Worm (Caenorhabditis elegans) whole organism, late embryonic: ENCODE data around the gene lipl-8.
A peak's percentile ranks its signal among the peaks of the same experiment; 100 is the strongest.

ENCODE experiments used
- C38D4.7 ChIP-seq: fragments of 200-800 bp; sonication (Bioruptor generic); optimal IDR thresholded peaks from 2 replicates; lab custom pipeline; 2018; ENCODE audit warnings: mild to moderate bottlenecking, missing genetic modification characterization, moderate library complexity, missing compliant biosample characterization
- F13H6.1 ChIP-seq: sonication (generic microtip); optimal IDR thresholded peaks from 2 replicates; lab custom pipeline; 2016; ENCODE audit warnings: missing genetic modification characterization, missing compliant biosample characterization
- K09A11.1 ChIP-seq: sonication (generic microtip); optimal IDR thresholded peaks from 2 replicates; lab custom pipeline; 2017; ENCODE audit warnings: antibody characterized with exemption, mild to moderate bottlenecking, missing genetic modification characterization, missing compliant biosample characterization; ENCODE audit not compliant: insufficient read depth
- T23F11.4 ChIP-seq: fragments of 200-800 bp; sonication (Bioruptor generic); optimal IDR thresholded peaks from 2 replicates; lab custom pipeline; 2018; ENCODE audit warnings: mild to moderate bottlenecking, missing genetic modification characterization, missing compliant biosample characterization
- ahr-1 ChIP-seq: sonication (generic microtip); optimal IDR thresholded peaks from 2 replicates; lab custom pipeline; 2016; ENCODE audit warnings: missing genetic modification characterization, missing compliant biosample characterization
- ama-1 ChIP-seq: fragments of 150-350 bp; optimal IDR thresholded peaks from 2 replicates; lab custom pipeline; 2014
- ceh-22 ChIP-seq: sonication (generic microtip); optimal IDR thresholded peaks from 2 replicates; lab custom pipeline; 2017; ENCODE audit warnings: missing biosample characterization, missing genetic modification characterization
- ceh-24 ChIP-seq: sonication (generic microtip); optimal IDR thresholded peaks from 2 replicates; lab custom pipeline; 2016; ENCODE audit warnings: mild to moderate bottlenecking, missing genetic modification characterization, missing compliant biosample characterization
- ceh-30 ChIP-seq: fragments of 150-350 bp; optimal IDR thresholded peaks from 2 replicates; lab custom pipeline; 2014; ENCODE audit warnings: missing biosample characterization, missing genetic modification characterization
- ceh-31 ChIP-seq: sonication (generic microtip); optimal IDR thresholded peaks from 2 replicates; lab custom pipeline; 2016; ENCODE audit warnings: missing genetic modification characterization, missing compliant biosample characterization
- ceh-34 ChIP-seq: sonication (generic microtip); optimal IDR thresholded peaks from 2 replicates; lab custom pipeline; 2016; ENCODE audit warnings: mild to moderate bottlenecking, missing genetic modification characterization, missing compliant biosample characterization
- ceh-48 ChIP-seq: sonication (generic microtip); optimal IDR thresholded peaks from 2 replicates; lab custom pipeline; 2016; ENCODE audit warnings: missing genetic modification characterization, inconsistent platforms, missing compliant biosample characterization
- ceh-6 ChIP-seq: fragments of 200-800 bp; sonication (Bioruptor generic); optimal IDR thresholded peaks from 2 replicates; lab custom pipeline; 2018; ENCODE audit warnings: mild to moderate bottlenecking, missing genetic modification characterization, missing compliant biosample characterization
- ceh-9 ChIP-seq: sonication (generic microtip); optimal IDR thresholded peaks from 2 replicates; lab custom pipeline; 2016; ENCODE audit warnings: mild to moderate bottlenecking, missing genetic modification characterization, inconsistent platforms, missing compliant biosample characterization
- che-1 ChIP-seq: sonication (generic microtip); optimal IDR thresholded peaks from 2 replicates; lab custom pipeline; 2016; ENCODE audit warnings: mild to moderate bottlenecking, missing genetic modification characterization, missing compliant biosample characterization
- dmd-4 ChIP-seq: sonication (generic microtip); optimal IDR thresholded peaks from 2 replicates; lab custom pipeline; 2016; ENCODE audit warnings: borderline replicate concordance, missing genetic modification characterization, missing compliant biosample characterization
- elt-4 ChIP-seq: sonication (generic microtip); optimal IDR thresholded peaks from 2 replicates; lab custom pipeline; 2016; ENCODE audit warnings: missing genetic modification characterization, missing compliant biosample characterization
- eyg-1 ChIP-seq: sonication (generic microtip); optimal IDR thresholded peaks from 2 replicates; lab custom pipeline; 2016; ENCODE audit warnings: missing genotype, missing genetic modification characterization, missing compliant biosample characterization
- fkh-10 ChIP-seq: fragments of 150-350 bp; optimal IDR thresholded peaks from 2 replicates; lab custom pipeline; 2014; ENCODE audit warnings: missing biosample characterization, missing genetic modification reagents, missing genetic modification characterization
- hlh-13 ChIP-seq: fragments of 200-800 bp; sonication (Bioruptor generic); optimal IDR thresholded peaks from 2 replicates; lab custom pipeline; 2018; ENCODE audit warnings: mild to moderate bottlenecking, missing genetic modification characterization, missing compliant biosample characterization
- hlh-15 ChIP-seq: sonication (generic microtip); optimal IDR thresholded peaks from 2 replicates; lab custom pipeline; 2016; ENCODE audit warnings: missing genetic modification characterization, missing compliant biosample characterization
- hlh-30 ChIP-seq: sonication (generic microtip); optimal IDR thresholded peaks from 2 replicates; lab custom pipeline; 2017; ENCODE audit warnings: antibody characterized with exemption, missing genetic modification characterization, missing compliant biosample characterization; ENCODE audit not compliant: insufficient read depth
- hlh-8 ChIP-seq: sonication (generic microtip); optimal IDR thresholded peaks from 2 replicates; lab custom pipeline; 2016; ENCODE audit warnings: missing genotype, missing genetic modification characterization, missing compliant biosample characterization
- lim-6 ChIP-seq: sonication (generic microtip); optimal IDR thresholded peaks from 2 replicates; lab custom pipeline; 2016; ENCODE audit warnings: missing genetic modification characterization, missing compliant biosample characterization
- madf-2 ChIP-seq: sonication (generic microtip); optimal IDR thresholded peaks from 2 replicates; lab custom pipeline; 2017; ENCODE audit warnings: missing genetic modification characterization, missing compliant biosample characterization
- mec-3 ChIP-seq: sonication (generic microtip); optimal IDR thresholded peaks from 2 replicates; lab custom pipeline; 2016; ENCODE audit warnings: borderline replicate concordance, missing genetic modification characterization, missing compliant biosample characterization
- nhr-11 ChIP-seq: fragments of 150-350 bp; optimal IDR thresholded peaks from 2 replicates; lab custom pipeline; 2014; ENCODE audit warnings: missing biosample characterization, missing genetic modification characterization
- nhr-232 ChIP-seq: sonication (generic microtip); optimal IDR thresholded peaks from 2 replicates; lab custom pipeline; 2016; ENCODE audit warnings: missing genetic modification characterization, missing compliant biosample characterization
- npax-4 ChIP-seq: sonication (generic microtip); optimal IDR thresholded peaks from 2 replicates; lab custom pipeline; 2016; ENCODE audit warnings: missing genetic modification characterization, missing compliant biosample characterization
- odd-2 ChIP-seq: sonication (generic microtip); optimal IDR thresholded peaks from 2 replicates; lab custom pipeline; 2017; ENCODE audit warnings: antibody characterized with exemption, mild to moderate bottlenecking, missing genetic modification characterization, missing compliant biosample characterization
- pag-3 ChIP-seq: sonication (generic microtip); optimal IDR thresholded peaks from 2 replicates; lab custom pipeline; 2016; ENCODE audit warnings: missing compliant biosample characterization, missing genetic modification characterization, borderline replicate concordance
- pax-1 ChIP-seq: fragments of 150-350 bp; optimal IDR thresholded peaks from 2 replicates; lab custom pipeline; 2014; ENCODE audit warnings: missing biosample characterization, missing genetic modification characterization
- pha-4 ChIP-seq: fragments of 150-350 bp; optimal IDR thresholded peaks from 2 replicates; lab custom pipeline; 2018; ENCODE audit warnings: missing biosample characterization, missing genetic modification reagents, missing genetic modification characterization
- pqm-1 ChIP-seq: sonication (generic microtip); optimal IDR thresholded peaks from 2 replicates; lab custom pipeline; 2016; ENCODE audit warnings: missing genetic modification characterization, missing compliant biosample characterization
- sox-2 ChIP-seq: fragments of 200-800 bp; sonication (Bioruptor generic); IDR thresholded peaks from 2 replicates; pipeline ENCODE4 v1.3.6; 2022; ENCODE audit warnings: missing genetic modification reagents, missing genetic modification characterization, missing compliant biosample characterization
- sox-4 ChIP-seq: sonication (generic microtip); optimal IDR thresholded peaks from 2 replicates; lab custom pipeline; 2017; ENCODE audit warnings: mild to moderate bottlenecking, missing genetic modification characterization, inconsistent platforms, missing compliant biosample characterization
- syd-9 ChIP-seq: sonication (generic microtip); optimal IDR thresholded peaks from 2 replicates; lab custom pipeline; 2016; ENCODE audit warnings: mild to moderate bottlenecking, missing genetic modification characterization, moderate library complexity, missing compliant biosample characterization
- tbx-2 ChIP-seq: sonication (generic microtip); optimal IDR thresholded peaks from 2 replicates; lab custom pipeline; 2016; ENCODE audit warnings: missing genetic modification characterization, missing compliant biosample characterization
- tbx-7 ChIP-seq: sonication (generic microtip); optimal IDR thresholded peaks from 2 replicates; lab custom pipeline; 2016; ENCODE audit warnings: missing genotype, missing genetic modification characterization, missing compliant biosample characterization
- ttx-3 ChIP-seq: sonication (generic microtip); optimal IDR thresholded peaks from 2 replicates; lab custom pipeline; 2016; ENCODE audit warnings: missing genetic modification reagents, missing genetic modification characterization, missing compliant biosample characterization
- unc-3 ChIP-seq, 2 experiments: fragments of 200-800 bp in 1 of 2; sonication (Bioruptor generic) in 1 of 2; sonication (generic microtip) in 1 of 2; conservative IDR thresholded peaks in 1 of 2; optimal IDR thresholded peaks in 1 of 2; 2 replicates each; pipeline versions ENCODE4 v1.3.6 to Lab custom; 2016 to 2022; ENCODE audit warnings: missing compliant biosample characterization in 2 of 2, missing genetic modification characterization in 2 of 2, missing genetic modification reagents in 1 of 2
- unc-42 ChIP-seq: sonication (generic microtip); optimal IDR thresholded peaks from 2 replicates; lab custom pipeline; 2016; ENCODE audit warnings: missing genotype, missing genetic modification characterization, missing compliant biosample characterization
- unc-55 ChIP-seq: sonication (generic microtip); optimal IDR thresholded peaks from 2 replicates; lab custom pipeline; 2017; ENCODE audit warnings: missing biosample characterization, missing genetic modification reagents, missing genetic modification characterization
- unc-86 ChIP-seq: sonication (generic microtip); optimal IDR thresholded peaks from 2 replicates; lab custom pipeline; 2016; ENCODE audit warnings: missing genetic modification characterization, missing compliant biosample characterization
- zip-5 ChIP-seq: sonication (generic microtip); optimal IDR thresholded peaks from 2 replicates; lab custom pipeline; 2016; ENCODE audit warnings: missing genetic modification characterization, missing compliant biosample characterization

Gene lipl-8

DNA sequence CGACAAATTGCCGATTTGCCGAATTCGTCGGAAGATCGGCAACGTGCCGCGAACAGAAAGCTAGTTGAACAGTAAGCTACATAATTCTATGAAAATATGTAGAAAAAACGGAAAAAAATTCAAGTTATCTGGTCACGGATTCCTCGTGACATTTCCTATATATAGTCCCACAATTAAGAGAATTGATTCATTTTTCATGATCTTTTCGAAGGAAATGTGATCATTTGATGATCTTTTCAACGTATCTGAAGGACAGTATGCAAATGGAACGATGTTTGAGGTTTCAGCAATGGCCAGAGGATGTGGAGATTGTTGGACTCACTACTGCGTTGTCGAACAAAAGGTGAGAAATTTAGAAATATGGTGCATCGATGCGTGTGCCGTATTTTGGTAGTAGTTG is 40.5 kb downstream of the lipl-8 start, which contains the start of gene R08A2.9 (continued):
- TF ChIP-seq F13H6.1 (tag; lab: Kevin White, UChicago): no peak

DNA sequence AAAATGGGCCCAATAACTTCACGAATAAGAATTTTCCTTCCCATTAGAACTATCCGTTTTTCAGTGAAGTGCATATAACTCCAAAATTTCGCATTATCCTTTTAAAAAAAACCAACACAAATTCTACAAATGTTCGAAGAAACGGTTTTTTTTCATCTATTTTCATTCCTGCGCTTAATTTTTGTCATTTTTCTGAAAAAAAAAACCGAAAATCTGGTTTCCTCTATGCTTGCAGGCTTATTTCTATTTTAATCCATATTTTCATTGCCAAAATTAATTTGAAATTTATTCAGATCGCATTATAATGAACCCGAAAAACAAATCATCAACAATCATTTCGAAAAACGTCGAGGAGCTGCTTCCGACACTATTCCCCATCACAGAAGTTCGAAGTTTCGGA is 49.8 kb downstream of the lipl-8 start, which contains the start of gene set-5:
TSS of gene set-5 (plus strand) at position 301 of the 400 bp plus-strand sequence.
- no peak for TF ChIP-seq sox-4 (tag; lab: Kevin White, UChicago)
- no peak for TF ChIP-seq pag-3
- no peak for TF ChIP-seq pax-1
- no peak for TF ChIP-seq fkh-10
- TF ChIP-seq, all 69 proteins: peak for 0

DNA sequence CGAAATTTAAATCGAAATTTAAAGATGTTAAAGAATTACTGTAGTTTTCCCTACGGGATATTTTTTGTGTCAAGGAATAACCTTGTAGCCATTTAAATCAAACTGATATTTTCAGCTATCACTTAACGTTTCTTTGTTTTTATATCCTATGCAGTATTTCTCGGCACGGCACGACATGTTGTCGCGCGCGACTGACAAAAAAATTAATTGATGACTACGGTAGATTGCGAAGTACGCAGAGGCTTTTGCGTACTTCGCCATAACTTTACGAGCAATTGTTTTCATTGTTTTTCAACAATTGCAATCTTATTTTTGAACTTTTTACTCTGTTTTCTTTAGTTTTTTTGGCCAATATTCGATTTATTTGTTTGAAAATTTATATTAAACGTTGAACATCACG is 50.5 kb downstream of the lipl-8 start:
- TF ChIP-seq pax-1: no peak
- TF ChIP-seq unc-42 (tag; lab: Kevin White, UChicago): no peak
- no peak for TF ChIP-seq nhr-11 (tag; lab: Kevin White, UChicago)
- no peak for TF ChIP-seq hlh-30 (tag; lab: Kevin White, UChicago)
- no peak for TF ChIP-seq ceh-34
- no peak for TF ChIP-seq C38D4.7 (GFP tag; lab: Kevin White, UChicago)
- TF ChIP-seq hlh-13 (GFP tag; lab: Kevin White, UChicago): no peak
- no peak for TF ChIP-seq hlh-15 (tag; lab: Kevin White, UChicago)
- TF ChIP-seq ceh-6: no peak
- TF ChIP-seq sox-2: no peak
- TF ChIP-seq pqm-1 (tag; lab: Kevin White, UChicago): no peak
- TF ChIP-seq fkh-10: no peak
- no peak for TF ChIP-seq ceh-9 (tag; lab: Kevin White, UChicago)
- no peak for TF ChIP-seq ceh-31 (tag; lab: Kevin White, UChicago)

DNA sequence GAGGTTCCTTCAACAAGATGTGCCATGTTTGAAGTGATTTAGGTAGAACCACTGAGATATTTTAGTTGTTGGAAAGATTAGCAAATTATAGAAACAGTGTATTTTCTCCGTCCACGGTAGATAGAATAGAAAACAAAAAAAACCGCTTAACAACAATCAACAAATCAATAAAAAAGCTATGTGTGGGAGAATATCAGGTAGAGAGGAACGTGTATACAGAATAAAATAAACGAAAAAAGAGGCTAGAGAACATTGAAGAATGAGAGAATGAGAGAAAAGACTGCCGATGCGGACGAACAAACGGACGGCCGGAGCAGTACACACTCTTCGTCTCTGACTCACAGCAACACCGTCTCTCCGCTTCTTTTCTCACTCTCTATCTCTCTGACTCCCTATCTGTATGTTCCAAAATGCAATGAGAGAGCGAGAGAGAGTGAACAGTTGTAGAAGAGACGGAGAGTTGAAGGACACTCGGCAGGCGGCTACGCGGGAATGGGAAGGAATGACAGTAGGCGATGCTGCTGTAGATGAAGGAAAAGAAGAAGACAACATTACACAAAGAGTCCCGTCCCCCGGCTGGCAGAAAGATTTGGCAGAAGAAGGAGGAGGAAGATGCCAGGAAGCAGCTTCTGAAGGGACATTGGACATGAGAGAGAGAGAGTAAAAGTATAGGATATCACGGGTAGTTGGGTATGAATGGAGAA is 51.8 kb downstream of the lipl-8 start, which contains the start of gene unc-112:
TSS of gene unc-112 (minus strand) at position 51 of the 704 bp plus-strand sequence.
- TF ChIP-seq T23F11.4 (GFP tag; lab: Kevin White, UChicago) (no peak), dmd-4 (tag; lab: Kevin White, UChicago) (peak; percentile 32), fkh-10 (no peak), zip-5 (tag; lab: Kevin White, UChicago) (no peak), hlh-15 (tag; lab: Kevin White, UChicago) (no peak), che-1 (tag; lab: Kevin White, UChicago) (peak; percentile 32), madf-2 (tag; lab: Kevin White, UChicago) (no peak), lim-6 (no peak), eyg-1 (tag; lab: Kevin White, UChicago) (peak; percentile 24), odd-2 (tag; lab: Kevin White, UChicago) (no peak), ahr-1 (tag; lab: Kevin White, UChicago) (no peak), sox-4 (tag; lab: Kevin White, UChicago) (no peak), tbx-2 (tag; lab: Kevin White, UChicago) (peak; percentile 93), ceh-22 (tag; lab: Kevin White, UChicago) (no peak), nhr-232 (no peak), ttx-3 (no peak), ceh-30 (peak; percentile 81), unc-3 (GFP tag; conservative IDR thresholded peaks at IDR 0.05; lab: Robert Waterston, UW) (no peak), unc-3 (tag; optimal IDR thresholded peaks at IDR 0.05; lab: Kevin White, UChicago) (no peak), elt-4 (tag; lab: Kevin White, UChicago) (no peak), sox-2 (no peak), unc-55 (GFP tag; lab: Kevin White, UChicago) (peak; percentile 96), tbx-7 (tag; lab: Kevin White, UChicago) (no peak), ceh-24 (tag; lab: Kevin White, UChicago) (no peak), ceh-6 (peak; percentile 20), unc-86 (tag; lab: Kevin White, UChicago) (peak; percentile 9), ceh-34 (peak; percentile 93), hlh-8 (peak; percentile 29), hlh-30 (tag; lab: Kevin White, UChicago) (peak; percentile 61), npax-4 (tag; lab: Kevin White, UChicago) (no peak), ama-1 (lab: Kevin White, UChicago) (no peak), syd-9 (peak; percentile 80), ceh-9 (tag; lab: Kevin White, UChicago) (no peak), pha-4 (no peak), ceh-48 (tag; lab: Kevin White, UChicago) (peak; percentile 3), K09A11.1 (tag; lab: Kevin White, UChicago) (peak; percentile 27), mec-3 (no peak)
